Fruit fly (Drosophila melanogaster) whole organism, embryonic: ENCODE data around the gene Hrd3.

Source experiments
- Atf6 ChIP-seq: fragments of 200-800 bp; sonication (Bioruptor generic); IDR thresholded peaks from 2 replicates; pipeline ENCODE4 v1.3.6; 2022; ENCODE audit warnings: missing biosample characterization, missing genetic modification characterization
- Bgb ChIP-seq: fragments of 200-800 bp; sonication (Bioruptor generic); IDR thresholded peaks from 2 replicates; pipeline ENCODE4 v1.3.6; 2022; ENCODE audit warnings: missing biosample characterization, missing genetic modification characterization; ENCODE audit not compliant: partially characterized antibody
- CG10274 ChIP-seq: fragments of 200-800 bp; sonication (Bioruptor generic); optimal IDR thresholded peaks from 3 replicates; lab custom pipeline; 2017; ENCODE audit warnings: missing biosample characterization, mild to moderate bottlenecking, missing genetic modification characterization
- CG11504 ChIP-seq: fragments of 200-800 bp; sonication (Bioruptor generic); optimal IDR thresholded peaks from 3 replicates; lab custom pipeline; 2019; ENCODE audit warnings: missing biosample characterization, mild to moderate bottlenecking, missing genetic modification characterization, moderate library complexity
- CG11723 ChIP-seq: fragments of 200-800 bp; sonication (Bioruptor generic); optimal IDR thresholded peaks from 2 replicates; lab custom pipeline; 2017; ENCODE audit warnings: missing biosample characterization, mild to moderate bottlenecking, missing genetic modification characterization
- CG14860 ChIP-seq: fragments of 200-800 bp; sonication (Bioruptor generic); IDR thresholded peaks from 3 replicates; pipeline ENCODE4 v1.3.6; 2022; ENCODE audit warnings: missing biosample characterization, missing genetic modification characterization; ENCODE audit not compliant: partially characterized antibody
- CG15269 ChIP-seq: fragments of 200-800 bp; sonication (Bioruptor generic); optimal IDR thresholded peaks from 2 replicates; lab custom pipeline; 2018; ENCODE audit warnings: missing biosample characterization, mild to moderate bottlenecking, missing genetic modification characterization, moderate library complexity
- CG15601 ChIP-seq: fragments of 200-800 bp; sonication (Bioruptor generic); optimal IDR thresholded peaks from 3 replicates; lab custom pipeline; 2019; ENCODE audit warnings: missing biosample characterization, mild to moderate bottlenecking, missing genetic modification characterization, moderate library complexity
- CG1647 ChIP-seq: fragments of 200-800 bp; sonication (Bioruptor generic); optimal IDR thresholded peaks from 3 replicates; lab custom pipeline; 2016; ENCODE audit warnings: missing biosample characterization, missing genetic modification characterization
- CG31224 ChIP-seq: fragments of 200-800 bp; sonication (Bioruptor generic); IDR thresholded peaks from 2 replicates; pipeline ENCODE4 v1.3.6; 2022; ENCODE audit warnings: missing biosample characterization, missing genetic modification characterization
- CG3163 ChIP-seq: fragments of 200-800 bp; sonication (Bioruptor generic); optimal IDR thresholded peaks from 3 replicates; lab custom pipeline; 2016; ENCODE audit warnings: missing biosample characterization, missing genetic modification characterization
- CG32772 ChIP-seq: fragments of 200-800 bp; sonication (Bioruptor generic); IDR thresholded peaks from 2 replicates; pipeline ENCODE4 v1.3.6; 2022; ENCODE audit warnings: missing biosample characterization, missing genetic modification characterization
- CG33557 ChIP-seq: fragments of 200-800 bp; sonication (Bioruptor generic); optimal IDR thresholded peaks from 2 replicates; lab custom pipeline; 2019; ENCODE audit warnings: missing biosample characterization, mild to moderate bottlenecking, missing genetic modification characterization, moderate library complexity
- CG4707 ChIP-seq: fragments of 200-800 bp; sonication (Bioruptor generic); optimal IDR thresholded peaks from 2 replicates; lab custom pipeline; 2018; ENCODE audit warnings: missing biosample characterization, mild to moderate bottlenecking, missing genetic modification characterization, moderate library complexity
- CG4730 ChIP-seq: fragments of 200-800 bp; sonication (Bioruptor generic); IDR thresholded peaks from 2 replicates; pipeline ENCODE4 v1.3.6; 2022; ENCODE audit warnings: missing biosample characterization, missing genetic modification characterization
- CG6689 ChIP-seq: fragments of 200-800 bp; sonication (Bioruptor generic); IDR thresholded peaks from 2 replicates; pipeline ENCODE4 v1.3.6; 2022; ENCODE audit warnings: missing biosample characterization, missing genetic modification characterization
- CG7271 ChIP-seq: fragments of 200-800 bp; sonication (Bioruptor generic); optimal IDR thresholded peaks from 2 replicates; lab custom pipeline; 2018; ENCODE audit warnings: missing biosample characterization, mild to moderate bottlenecking, missing genetic modification characterization, moderate library complexity
- CG7745 ChIP-seq: fragments of 200-800 bp; sonication (Bioruptor generic); optimal IDR thresholded peaks from 2 replicates; lab custom pipeline; 2018; ENCODE audit warnings: missing biosample characterization, mild to moderate bottlenecking, missing genetic modification characterization, moderate library complexity
- CG9437 ChIP-seq: fragments of 200-800 bp; sonication (Bioruptor generic); optimal IDR thresholded peaks from 2 replicates; lab custom pipeline; 2018; ENCODE audit warnings: missing biosample characterization, mild to moderate bottlenecking, missing genetic modification characterization
- CHES-1-like ChIP-seq: fragments of 200-800 bp; sonication (Bioruptor generic); optimal IDR thresholded peaks from 2 replicates; lab custom pipeline; 2016; ENCODE audit warnings: missing biosample characterization, missing genetic modification characterization
- CTCF ChIP-seq: fragments of 200-800 bp; sonication (Bioruptor generic); optimal IDR thresholded peaks from 2 replicates; lab custom pipeline; 2017; ENCODE audit warnings: missing biosample characterization, mild to moderate bottlenecking, missing genetic modification characterization, moderate library complexity
- CoRest ChIP-seq: fragments of 200-800 bp; sonication (Bioruptor generic); optimal IDR thresholded peaks from 3 replicates; lab custom pipeline; 2018; ENCODE audit warnings: missing biosample characterization, mild to moderate bottlenecking, missing genetic modification characterization, moderate library complexity
- Dll ChIP-seq: fragments of 200-800 bp; sonication (Bioruptor generic); IDR thresholded peaks from 4 replicates; pipeline ENCODE4 v1.3.6; 2022; ENCODE audit warnings: missing biosample characterization, missing genetic modification characterization; ENCODE audit not compliant: partially characterized antibody
- E2f1 ChIP-seq: fragments of 200-800 bp; sonication (Bioruptor generic); IDR thresholded peaks from 2 replicates; pipeline ENCODE4 v1.3.6; 2022; ENCODE audit warnings: missing biosample characterization, missing genetic modification characterization
- Elba2 ChIP-seq: fragments of 200-800 bp; sonication (Bioruptor generic); optimal IDR thresholded peaks from 3 replicates; lab custom pipeline; 2016; ENCODE audit warnings: missing biosample characterization, missing genetic modification characterization
- Jarid2 ChIP-seq: fragments of 200-800 bp; sonication (Bioruptor generic); optimal IDR thresholded peaks from 3 replicates; lab custom pipeline; 2017; ENCODE audit warnings: mild to moderate bottlenecking, missing biosample characterization, missing genetic modification reagents, missing genetic modification characterization
- Mad ChIP-seq: fragments of 200-800 bp; sonication (Bioruptor generic); optimal IDR thresholded peaks from 2 replicates; lab custom pipeline; 2016; ENCODE audit warnings: missing biosample characterization, missing genetic modification characterization
- NC2β ChIP-seq: fragments of 200-800 bp; sonication (Bioruptor generic); optimal IDR thresholded peaks from 2 replicates; lab custom pipeline; 2016; ENCODE audit warnings: missing biosample characterization, missing genetic modification characterization
- Rx ChIP-seq: fragments of 200-800 bp; sonication (Bioruptor generic); IDR thresholded peaks from 2 replicates; pipeline ENCODE4 v1.3.6; 2022; ENCODE audit warnings: missing biosample characterization, missing genetic modification characterization
- Vsx1 ChIP-seq: fragments of 200-800 bp; sonication (Bioruptor generic); optimal IDR thresholded peaks from 2 replicates; lab custom pipeline; 2017; ENCODE audit warnings: missing biosample characterization, mild to moderate bottlenecking, missing genetic modification characterization, missing genetic modification reagents
- amos ChIP-seq: fragments of 200-800 bp; sonication (Bioruptor generic); IDR thresholded peaks from 2 replicates; pipeline ENCODE4 v1.3.6; 2022; ENCODE audit warnings: missing biosample characterization, missing genetic modification characterization; ENCODE audit not compliant: partially characterized antibody
- aop ChIP-seq: fragments of 200-800 bp; sonication (Bioruptor generic); IDR thresholded peaks from 2 replicates; pipeline ENCODE4 v1.3.6; 2022; ENCODE audit warnings: missing biosample characterization, missing genetic modification characterization
- ap ChIP-seq: fragments of 200-800 bp; sonication (Bioruptor generic); IDR thresholded peaks from 2 replicates; pipeline ENCODE4 v1.3.6; 2022; ENCODE audit warnings: missing biosample characterization, missing genetic modification characterization
- bab2 ChIP-seq: fragments of 200-800 bp; sonication (Bioruptor generic); optimal IDR thresholded peaks from 2 replicates; lab custom pipeline; 2016; ENCODE audit warnings: missing biosample characterization, missing genetic modification characterization
- bowl ChIP-seq: fragments of 200-800 bp; sonication (Bioruptor generic); IDR thresholded peaks from 2 replicates; pipeline ENCODE4 v1.3.6; 2022; ENCODE audit warnings: missing biosample characterization, missing genetic modification characterization
- btn ChIP-seq: fragments of 200-800 bp; sonication (Bioruptor generic); optimal IDR thresholded peaks from 2 replicates; lab custom pipeline; 2016; ENCODE audit warnings: missing biosample characterization, missing genetic modification characterization
- cas ChIP-seq: fragments of 200-800 bp; sonication (Bioruptor generic); IDR thresholded peaks from 2 replicates; pipeline ENCODE4 v1.3.6; 2022; ENCODE audit warnings: missing biosample characterization, missing genetic modification characterization
- hth ChIP-seq: fragments of >200 bp; optimal IDR thresholded peaks from 2 replicates; lab custom pipeline; 2017; ENCODE audit warnings: inconsistent platforms
- inv ChIP-seq: fragments of 200-800 bp; sonication (Bioruptor generic); IDR thresholded peaks from 2 replicates; pipeline ENCODE4 v1.3.6; 2022; ENCODE audit warnings: missing biosample characterization, missing genetic modification characterization; ENCODE audit not compliant: partially characterized antibody
- lola ChIP-seq, 3 experiments: fragments of >200 bp in 2 of 3; fragments of 200-800 bp in 1 of 3; sonication (Bioruptor generic) in 1 of 3; optimal IDR thresholded peaks; 2 replicates each; lab custom pipeline; 2017 to 2019; ENCODE audit warnings: missing biosample characterization in 3 of 3, missing genetic modification characterization in 3 of 3, mild to moderate bottlenecking in 1 of 3, moderate library complexity in 1 of 3
- pfk ChIP-seq: fragments of 200-800 bp; sonication (Bioruptor generic); optimal IDR thresholded peaks from 2 replicates; lab custom pipeline; 2018; ENCODE audit warnings: missing biosample characterization, mild to moderate bottlenecking, missing genetic modification characterization, moderate library complexity
- salm ChIP-seq: fragments of 200-800 bp; sonication (Bioruptor generic); optimal IDR thresholded peaks from 2 replicates; lab custom pipeline; 2018; ENCODE audit warnings: missing biosample characterization, mild to moderate bottlenecking, missing genetic modification characterization
- sens ChIP-seq: fragments of 200-800 bp; sonication (Bioruptor generic); peaks from one replicate; lab custom pipeline; 2016; ENCODE audit warnings: missing biosample characterization, missing genetic modification characterization
- seq ChIP-seq: fragments of 200-800 bp; sonication (Bioruptor generic); IDR thresholded peaks from 2 replicates; pipeline ENCODE4 v1.3.6; 2022; ENCODE audit warnings: missing biosample characterization, missing genetic modification characterization
- sim ChIP-seq: fragments of 200-800 bp; sonication (Bioruptor generic); IDR thresholded peaks from 2 replicates; pipeline ENCODE4 v1.3.6; 2022; ENCODE audit warnings: missing biosample characterization, missing genetic modification characterization
- tap ChIP-seq: fragments of 200-800 bp; optimal IDR thresholded peaks from 3 replicates; lab custom pipeline; 2019; ENCODE audit warnings: missing biosample characterization, mild to moderate bottlenecking, missing genetic modification characterization, moderate library complexity
- tgo ChIP-seq: fragments of 200-800 bp; sonication (Bioruptor generic); IDR thresholded peaks from 3 replicates; pipeline ENCODE4 v1.3.6; 2022; ENCODE audit warnings: missing biosample characterization, missing genetic modification characterization
- tin ChIP-seq: fragments of 200-800 bp; sonication (Bioruptor generic); optimal IDR thresholded peaks from 3 replicates; lab custom pipeline; 2016; ENCODE audit warnings: missing biosample characterization, missing genetic modification characterization
- ttk ChIP-seq: fragments of 200-800 bp; sonication (Bioruptor generic); IDR thresholded peaks from 2 replicates; pipeline ENCODE4 v2.1.2; 2022; ENCODE audit warnings: missing biosample characterization, missing genetic modification characterization
- tx ChIP-seq: fragments of 200-800 bp; sonication (Bioruptor generic); optimal IDR thresholded peaks from 2 replicates; lab custom pipeline; 2016; ENCODE audit warnings: missing biosample characterization, missing genetic modification characterization
- z ChIP-seq: fragments of 200-800 bp; sonication (Bioruptor generic); IDR thresholded peaks from 3 replicates; pipeline ENCODE4 v1.3.6; 2022; ENCODE audit warnings: missing biosample characterization, missing genetic modification characterization

The Hrd3 gene

dm6 chr3R:23767417-23767853, 9.1 kb upstream of the Hrd3 start, which contains the start of the genes CG10214 and CG10375 (continued):
- TF ChIP-seq CG31224 (GFP tag; lab: Robert Waterston, UW): no peak
- no peak for TF ChIP-seq bowl (GFP tag; lab: Robert Waterston, UW)
- no peak for TF ChIP-seq CG10274 (GFP tag; lab: Kevin White, UChicago)
- TF ChIP-seq seq: peak; percentile 44; the same call in 1 of the 2 replicates
- TF ChIP-seq hth (lab: Kevin White, UChicago): no peak
- TF ChIP-seq CoRest: peak; percentile 70
- TF ChIP-seq btn (GFP tag; lab: Kevin White, UChicago): peak; percentile 50
- TF ChIP-seq Bgb: no peak; the same call in 1 of the 2 replicates
- peak; percentile 17 for TF ChIP-seq CG4707 (GFP tag; lab: Kevin White, UChicago)
- TF ChIP-seq CG3163 (GFP tag; lab: Kevin White, UChicago): peak; percentile 47
- TF ChIP-seq CG11504 (tag; lab: Kevin White, UChicago): no peak
- TF ChIP-seq sens (GFP tag; lab: Kevin White, UChicago): peak; percentile 94
- TF ChIP-seq CG6689 (GFP tag; lab: Robert Waterston, UW): peak; percentile 63
- peak; percentile 73 for TF ChIP-seq tin
- peak; percentile 41 for TF ChIP-seq CTCF
- peak; percentile 33; the same call in 1 of the 2 replicates for TF ChIP-seq amos (GFP tag; lab: Robert Waterston, UW)
- TF ChIP-seq salm (tag; lab: Kevin White, UChicago): peak; percentile 41
- peak; percentile 71 for TF ChIP-seq E2f1 (GFP tag; lab: Robert Waterston, UW)
- peak; percentile 61 for TF ChIP-seq Elba2 (GFP tag; lab: Kevin White, UChicago)
- peak; percentile 58 for TF ChIP-seq tap (tag; lab: Kevin White, UChicago)
- TF ChIP-seq ap: no peak
- no peak for TF ChIP-seq CG7745
- no peak for TF ChIP-seq inv (GFP tag; lab: Robert Waterston, UW)
- no peak for TF ChIP-seq pfk
- TF ChIP-seq tgo (GFP tag; lab: Robert Waterston, UW): peak; percentile 61; the same call in 2 of the 3 replicates
- peak; percentile 69 for TF ChIP-seq CG9437 (GFP tag; lab: Kevin White, UChicago)
- TF ChIP-seq CG4730 (GFP tag; lab: Robert Waterston, UW): no peak
- TF ChIP-seq Dll (GFP tag; lab: Robert Waterston, UW): peak; percentile 61; the same call in 2 of the 4 replicates
- 0 out of 2 replicates have a peak, but pooled peaks have one; percentile 38 for TF ChIP-seq cas (GFP tag; lab: Robert Waterston, UW)
- TF ChIP-seq sim (GFP tag; lab: Robert Waterston, UW): no peak
- TF ChIP-seq z (GFP tag; lab: Robert Waterston, UW): no peak
- 0 out of 2 replicates have a peak, but pooled peaks have one; percentile 44 for TF ChIP-seq Atf6
- TF ChIP-seq Jarid2 (GFP tag; lab: Kevin White, UChicago): no peak
- TF ChIP-seq Vsx1 (GFP tag; lab: Kevin White, UChicago): no peak
- peak; percentile 48; the same call in 1 of the 2 replicates for TF ChIP-seq CG32772 (GFP tag; lab: Robert Waterston, UW)
- peak; percentile 83 for TF ChIP-seq NC2β (GFP tag; lab: Kevin White, UChicago)
- peak; percentile 90 for TF ChIP-seq CHES-1-like (GFP tag; lab: Kevin White, UChicago)
- TF ChIP-seq CG7271: no peak
- peak; percentile 65 for TF ChIP-seq Mad (GFP tag; lab: Kevin White, UChicago)
- TF ChIP-seq CG11723 (GFP tag; lab: Kevin White, UChicago): no peak
- peak; percentile 75 for TF ChIP-seq CG15269 (tag; lab: Kevin White, UChicago)
- TF ChIP-seq lola (GFP tag; optimal IDR thresholded peaks at IDR 0.05; lab: Kevin White, UChicago): peak in 1 of 3 experiments; percentile 64
- peak; percentile 71 for TF ChIP-seq bab2
- peak; percentile 49 for TF ChIP-seq CG33557 (GFP tag; lab: Kevin White, UChicago)
- peak; percentile 82 for TF ChIP-seq CG1647 (GFP tag; lab: Kevin White, UChicago)
- no peak for TF ChIP-seq aop (GFP tag; lab: Robert Waterston, UW)
- TF ChIP-seq Rx (GFP tag; lab: Robert Waterston, UW): peak; percentile 59
- peak; percentile 52 for TF ChIP-seq ttk (GFP tag; lab: Robert Waterston, UW)
- TF ChIP-seq tx: peak; percentile 81
- TF ChIP-seq CG15601: peak; percentile 66
- 0 out of 3 replicates have a peak, but pooled peaks have one; percentile 18 for TF ChIP-seq CG14860
